Worm (Caenorhabditis elegans): ENCODE data around the gene sri-71.

DNA sequence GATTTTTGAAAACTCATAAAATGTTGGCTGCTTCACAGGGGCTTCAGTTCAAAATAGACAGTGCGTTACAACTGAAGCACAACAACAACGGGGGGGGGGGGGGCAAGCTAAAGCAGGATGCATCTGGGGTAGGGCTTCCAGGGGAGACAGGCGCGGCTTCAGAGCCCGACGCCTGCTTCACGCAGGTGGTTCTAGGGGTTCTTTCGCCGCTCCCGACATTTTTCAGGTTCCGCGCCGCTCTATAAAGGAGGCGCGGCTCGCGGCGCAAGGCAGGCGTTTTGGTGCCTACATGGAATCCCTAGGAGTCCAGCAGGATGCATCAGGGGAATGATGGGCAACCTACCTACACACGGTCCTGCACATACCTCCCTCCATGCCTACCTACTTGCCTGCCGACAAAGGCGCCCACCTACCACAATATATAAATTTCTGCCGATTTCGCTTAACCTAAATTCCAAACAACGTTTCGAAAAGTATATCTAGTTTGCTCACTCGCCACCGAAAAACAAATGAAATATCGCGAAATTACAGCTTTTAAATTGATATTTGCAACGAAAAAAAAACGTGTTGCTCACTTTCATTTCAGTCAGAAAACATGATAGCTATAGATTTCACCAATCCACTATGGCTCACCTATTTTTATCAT lies at the start of gene sri-71:
- no peak for TF ChIP-seq elt-3 (tag; optimal IDR thresholded peaks at IDR 0.05)
- TF ChIP-seq fkh-2 (tag; optimal IDR thresholded peaks at IDR 0.05): no peak
- TF ChIP-seq fos-1 (tag; optimal IDR thresholded peaks at IDR 0.05): no peak

Measured in whole organism, L3 larva.